Fruit fly (Drosophila melanogaster) whole organism, embryonic: ENCODE measurements around the gene Fbw5.

Experiments used
- Aef1 ChIP-seq: fragments of 200-800 bp; sonication (Bioruptor generic); IDR thresholded peaks from 3 replicates; pipeline ENCODE4 v1.3.6; 2022; ENCODE audit warnings: missing biosample characterization, missing genetic modification characterization
- CG10979 ChIP-seq: fragments of 200-800 bp; sonication (Bioruptor generic); optimal IDR thresholded peaks from 2 replicates; lab custom pipeline; 2018; ENCODE audit warnings: missing biosample characterization, mild to moderate bottlenecking, missing genetic modification characterization, moderate library complexity
- CG11696 ChIP-seq: fragments of 200-800 bp; sonication (Bioruptor generic); IDR thresholded peaks from 2 replicates; pipeline ENCODE4 v1.3.6; 2022; ENCODE audit warnings: missing biosample characterization, missing genetic modification characterization
- CG14710 ChIP-seq: fragments of 200-800 bp; sonication (Bioruptor generic); optimal IDR thresholded peaks from 3 replicates; lab custom pipeline; 2019; ENCODE audit warnings: missing biosample characterization, mild to moderate bottlenecking, missing genetic modification characterization, moderate library complexity
- CG1647 ChIP-seq: fragments of 200-800 bp; sonication (Bioruptor generic); optimal IDR thresholded peaks from 3 replicates; lab custom pipeline; 2016; ENCODE audit warnings: missing biosample characterization, missing genetic modification characterization
- CG1832 ChIP-seq: fragments of 200-800 bp; sonication (Bioruptor generic); optimal IDR thresholded peaks from 2 replicates; lab custom pipeline; 2017; ENCODE audit warnings: missing biosample characterization, mild to moderate bottlenecking, missing genetic modification characterization, inconsistent platforms
- CG42726 ChIP-seq: fragments of 200-800 bp; sonication (Bioruptor generic); IDR thresholded peaks from 2 replicates; pipeline ENCODE4 v1.3.6; 2022; ENCODE audit warnings: missing biosample characterization, missing genetic modification characterization; ENCODE audit not compliant: partially characterized antibody
- CG6683 ChIP-seq: fragments of 200-800 bp; sonication (Bioruptor generic); optimal IDR thresholded peaks from 2 replicates; lab custom pipeline; 2017; ENCODE audit warnings: missing biosample characterization, mild to moderate bottlenecking, missing genetic modification characterization, missing genetic modification reagents
- CG7357 ChIP-seq: fragments of 200-800 bp; sonication (Bioruptor generic); IDR thresholded peaks from 3 replicates; pipeline ENCODE4 v1.3.6; 2022; ENCODE audit warnings: missing biosample characterization, missing genetic modification characterization
- CoRest ChIP-seq: fragments of 200-800 bp; sonication (Bioruptor generic); optimal IDR thresholded peaks from 3 replicates; lab custom pipeline; 2018; ENCODE audit warnings: missing biosample characterization, mild to moderate bottlenecking, missing genetic modification characterization, moderate library complexity
- Dbx ChIP-seq: fragments of 200-800 bp; sonication (Bioruptor generic); IDR thresholded peaks from 3 replicates; pipeline ENCODE4 v1.3.6; 2022; ENCODE audit warnings: missing biosample characterization, missing genetic modification characterization
- Elba2 ChIP-seq: fragments of 200-800 bp; sonication (Bioruptor generic); optimal IDR thresholded peaks from 3 replicates; lab custom pipeline; 2016; ENCODE audit warnings: missing biosample characterization, missing genetic modification characterization
- Ets65A ChIP-seq: fragments of 200-800 bp; sonication (Bioruptor generic); peaks from one replicate; lab custom pipeline; 2016; ENCODE audit warnings: missing biosample characterization, missing genetic modification characterization
- Hmx ChIP-seq: fragments of 200-800 bp; sonication (Bioruptor generic); optimal IDR thresholded peaks from 2 replicates; lab custom pipeline; 2016; ENCODE audit warnings: missing biosample characterization, missing genetic modification characterization
- Lhr ChIP-seq: fragments of 200-800 bp; sonication (Bioruptor generic); optimal IDR thresholded peaks from 3 replicates; lab custom pipeline; 2017; ENCODE audit warnings: mild to moderate bottlenecking, missing biosample characterization, missing genetic modification reagents, missing genetic modification characterization
- Max ChIP-seq: fragments of 200-800 bp; sonication (Bioruptor generic); optimal IDR thresholded peaks from 2 replicates; lab custom pipeline; 2016; ENCODE audit warnings: missing biosample characterization, mild to moderate bottlenecking, missing genetic modification characterization
- Myb ChIP-seq: fragments of 200-800 bp; sonication (Bioruptor generic); optimal IDR thresholded peaks from 2 replicates; lab custom pipeline; 2016; ENCODE audit warnings: missing biosample characterization, missing genetic modification characterization
- NC2α ChIP-seq: fragments of 200-800 bp; sonication (Bioruptor generic); optimal IDR thresholded peaks from 2 replicates; lab custom pipeline; 2016; ENCODE audit warnings: missing biosample characterization, missing genetic modification characterization
- Oaz ChIP-seq: fragments of 200-800 bp; sonication (Bioruptor generic); IDR thresholded peaks from 2 replicates; pipeline ENCODE4 v1.3.6; 2022; ENCODE audit warnings: missing biosample characterization, missing genetic modification characterization
- Six4 ChIP-seq: fragments of 200-800 bp; sonication (Bioruptor generic); optimal IDR thresholded peaks from 2 replicates; lab custom pipeline; 2016; ENCODE audit warnings: missing biosample characterization, missing genetic modification characterization
- Sox100B ChIP-seq: fragments of 200-800 bp; sonication (Bioruptor generic); optimal IDR thresholded peaks from 3 replicates; lab custom pipeline; 2018; ENCODE audit warnings: missing biosample characterization, mild to moderate bottlenecking, missing genetic modification characterization
- Vsx1 ChIP-seq: fragments of 200-800 bp; sonication (Bioruptor generic); optimal IDR thresholded peaks from 2 replicates; lab custom pipeline; 2017; ENCODE audit warnings: missing biosample characterization, mild to moderate bottlenecking, missing genetic modification characterization, missing genetic modification reagents
- Xbp1 ChIP-seq: fragments of 200-800 bp; sonication (Bioruptor generic); optimal IDR thresholded peaks from 3 replicates; lab custom pipeline; 2016; ENCODE audit warnings: missing biosample characterization, mild to moderate bottlenecking, missing genetic modification characterization
- YL-1 ChIP-seq: fragments of 200-800 bp; sonication (Bioruptor generic); optimal IDR thresholded peaks from 3 replicates; lab custom pipeline; 2017; ENCODE audit warnings: missing biosample characterization, mild to moderate bottlenecking, missing genetic modification characterization
- ara ChIP-seq: fragments of 200-800 bp; sonication (Bioruptor generic); IDR thresholded peaks from 2 replicates; pipeline ENCODE4 v1.3.6; 2022; ENCODE audit warnings: missing biosample characterization, missing genetic modification characterization
- az2 ChIP-seq: fragments of 200-800 bp; sonication (Bioruptor generic); optimal IDR thresholded peaks from 3 replicates; lab custom pipeline; 2016; ENCODE audit warnings: missing biosample characterization, missing genetic modification characterization
- bsh ChIP-seq, 2 experiments: fragments of 200-800 bp; sonication (Bioruptor generic); optimal IDR thresholded peaks; 2 replicates each; lab custom pipeline; 2017 to 2018; ENCODE audit warnings: mild to moderate bottlenecking in 2 of 2, missing biosample characterization in 2 of 2, missing genetic modification characterization in 2 of 2, moderate library complexity in 1 of 2
- cad ChIP-seq: fragments of >200 bp; optimal IDR thresholded peaks from 2 replicates; lab custom pipeline; 2017; ENCODE audit warnings: missing biosample characterization, missing genetic modification characterization
- crc ChIP-seq: fragments of 200-800 bp; sonication (Bioruptor generic); optimal IDR thresholded peaks from 2 replicates; lab custom pipeline; 2016; ENCODE audit warnings: missing biosample characterization, missing genetic modification characterization
- crp ChIP-seq, 2 experiments: fragments of 200-800 bp; sonication (Bioruptor generic); optimal IDR thresholded peaks; 2 replicates in 1 of 2; 3 replicates in 1 of 2; lab custom pipeline; 2017; ENCODE audit warnings: missing biosample characterization in 2 of 2, missing genetic modification characterization in 2 of 2, mild to moderate bottlenecking in 1 of 2, moderate library complexity in 1 of 2
- dimm ChIP-seq: fragments of 200-800 bp; sonication (Bioruptor generic); IDR thresholded peaks from 2 replicates; pipeline ENCODE4 v1.3.6; 2022; ENCODE audit warnings: missing biosample characterization, missing genetic modification characterization
- fd102C ChIP-seq: fragments of 200-800 bp; sonication (Bioruptor generic); optimal IDR thresholded peaks from 2 replicates; lab custom pipeline; 2018; ENCODE audit warnings: missing biosample characterization, mild to moderate bottlenecking, missing genetic modification characterization, moderate library complexity
- fru ChIP-seq: fragments of >200 bp; optimal IDR thresholded peaks from 2 replicates; lab custom pipeline; 2017
- grau ChIP-seq: fragments of 200-800 bp; optimal IDR thresholded peaks from 3 replicates; lab custom pipeline; 2019; ENCODE audit warnings: missing biosample characterization, mild to moderate bottlenecking, missing genetic modification characterization, moderate library complexity
- h ChIP-seq: fragments of >200 bp; optimal IDR thresholded peaks from 2 replicates; lab custom pipeline; 2017
- hb ChIP-seq: fragments of 200-800 bp; sonication (Bioruptor generic); IDR thresholded peaks from 3 replicates; pipeline ENCODE4 v1.3.6; 2022; ENCODE audit warnings: missing biosample characterization, missing genetic modification characterization; ENCODE audit not compliant: partially characterized antibody
- hkb ChIP-seq, 2 experiments: fragments of 200-800 bp in 1 of 2; fragments of >200 bp in 1 of 2; sonication (Bioruptor generic) in 1 of 2; IDR thresholded peaks in 1 of 2; optimal IDR thresholded peaks in 1 of 2; 2 replicates each; pipeline versions ENCODE4 v1.3.6 to Lab custom; 2017 to 2022; ENCODE audit warnings: missing biosample characterization in 1 of 2, missing genetic modification characterization in 1 of 2
- ind ChIP-seq: fragments of 200-800 bp; sonication (Bioruptor generic); optimal IDR thresholded peaks from 3 replicates; lab custom pipeline; 2016; ENCODE audit warnings: missing biosample characterization, missing genetic modification characterization
- knrl ChIP-seq: fragments of 200-800 bp; sonication (Bioruptor generic); IDR thresholded peaks from 3 replicates; pipeline ENCODE4 v1.3.6; 2022; ENCODE audit warnings: missing biosample characterization, missing genetic modification characterization; ENCODE audit not compliant: partially characterized antibody
- pan ChIP-seq, 4 experiments: fragments of >200 bp in 3 of 4; fragments of 200-800 bp in 1 of 4; sonication (Bioruptor generic) in 1 of 4; optimal IDR thresholded peaks in 3 of 4; IDR thresholded peaks in 1 of 4; 2 replicates each; pipeline versions ENCODE4 v1.3.6 to Lab custom; 2017 to 2022; ENCODE audit warnings: missing biosample characterization in 2 of 4, missing genetic modification characterization in 2 of 4, mixed read lengths in 1 of 4
- prd ChIP-seq, 3 experiments: fragments of >200 bp in 2 of 3; fragments of 200-800 bp in 1 of 3; sonication (Bioruptor generic) in 1 of 3; optimal IDR thresholded peaks in 2 of 3; IDR thresholded peaks in 1 of 3; 2 replicates in 2 of 3; 3 replicates in 1 of 3; pipeline versions ENCODE4 v1.3.6 to Lab custom; 2017 to 2022; ENCODE audit warnings: missing biosample characterization in 1 of 3, missing genetic modification characterization in 1 of 3
- psq ChIP-seq: fragments of 200-800 bp; sonication (Bioruptor generic); optimal IDR thresholded peaks from 2 replicates; lab custom pipeline; 2017; ENCODE audit warnings: missing biosample characterization, missing genetic modification characterization
- repo ChIP-seq: fragments of 200-800 bp; sonication (Bioruptor generic); optimal IDR thresholded peaks from 2 replicates; lab custom pipeline; 2016; ENCODE audit warnings: missing biosample characterization, missing genetic modification characterization
- slou ChIP-seq: fragments of 200-800 bp; sonication (Bioruptor generic); optimal IDR thresholded peaks from 3 replicates; lab custom pipeline; 2016; ENCODE audit warnings: missing biosample characterization, missing genetic modification characterization
- stwl ChIP-seq: fragments of 200-800 bp; sonication (Bioruptor generic); optimal IDR thresholded peaks from 3 replicates; lab custom pipeline; 2018; ENCODE audit warnings: missing biosample characterization, mild to moderate bottlenecking, missing genetic modification characterization, moderate library complexity
- trh ChIP-seq: fragments of 200-800 bp; sonication (Bioruptor generic); optimal IDR thresholded peaks from 2 replicates; lab custom pipeline; 2016; ENCODE audit warnings: missing biosample characterization, missing genetic modification characterization
- zen ChIP-seq: fragments of 200-800 bp; sonication (Bioruptor generic); optimal IDR thresholded peaks from 3 replicates; lab custom pipeline; 2018; ENCODE audit warnings: missing biosample characterization, mild to moderate bottlenecking, missing genetic modification characterization, moderate library complexity

Fbw5 gene

DNA sequence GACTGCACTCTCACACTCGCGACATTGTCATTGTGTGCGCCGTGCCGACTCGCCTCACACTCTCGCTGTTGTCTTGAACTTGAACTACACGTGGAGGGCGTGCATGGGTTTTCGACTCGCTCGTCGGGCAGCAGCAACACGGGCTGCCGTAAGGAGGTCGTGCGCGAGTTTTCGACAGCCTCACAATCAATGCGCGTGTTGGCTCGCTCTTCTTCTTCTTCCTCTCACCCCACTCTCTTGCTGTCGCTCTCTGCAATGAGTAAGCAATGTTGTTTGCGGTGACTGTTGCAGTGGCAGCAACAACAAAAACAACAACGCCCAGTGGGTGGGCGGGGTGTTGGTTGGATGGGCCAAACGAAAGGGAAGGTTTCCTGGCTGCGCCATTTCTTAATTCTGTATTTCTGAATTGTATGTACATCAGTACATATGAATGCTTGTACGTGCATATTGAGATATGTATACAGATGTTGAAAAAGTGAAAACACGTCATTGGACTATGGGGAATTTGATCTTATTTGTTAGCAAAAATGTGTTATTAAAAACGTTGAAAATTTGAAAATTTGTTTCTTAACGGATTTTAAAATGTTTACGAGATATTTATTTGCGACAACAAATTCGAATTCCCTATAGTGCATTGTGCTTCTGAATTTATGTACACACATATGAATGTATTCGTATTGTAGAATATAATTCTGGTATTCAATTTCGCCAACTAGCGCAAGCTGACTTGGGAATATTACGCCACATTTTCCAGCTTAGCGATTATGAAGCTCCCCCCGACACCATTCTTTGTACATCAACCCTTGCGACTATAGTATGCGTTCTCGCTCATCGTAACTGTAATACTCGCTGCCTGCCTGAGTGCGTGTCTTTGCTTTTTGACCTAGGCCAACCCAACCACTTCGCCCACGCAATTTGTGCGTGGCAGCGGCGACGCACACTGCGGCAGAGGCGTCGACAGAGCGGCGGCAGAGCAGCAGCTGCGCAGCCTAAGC, 22.9 kb upstream of the Fbw5 start (continued):
- TF ChIP-seq Six4 = no peak
- TF ChIP-seq Lhr = no peak
- TF ChIP-seq CG6683 (GFP tag; lab: Kevin White, UChicago) = no peak
- no peak for TF ChIP-seq crc (GFP tag; lab: Kevin White, UChicago)
- TF ChIP-seq CG7357 (GFP tag; lab: Robert Waterston, UW) = no peak
- peak; percentile 48 for TF ChIP-seq Sox100B (GFP tag; lab: Kevin White, UChicago)
- peak; percentile 25 for TF ChIP-seq Vsx1 (GFP tag; lab: Kevin White, UChicago)
- TF ChIP-seq CG42726 (GFP tag; lab: Robert Waterston, UW) = peak; percentile 100
- peak in 1 of 2 experiments; percentile 13 for TF ChIP-seq bsh (GFP tag; optimal IDR thresholded peaks at IDR 0.05; lab: Kevin White, UChicago)
- TF ChIP-seq trh (GFP tag; lab: Kevin White, UChicago) = no peak
- no peak for TF ChIP-seq YL-1 (GFP tag; lab: Kevin White, UChicago)
- TF ChIP-seq Aef1 (GFP tag; lab: Robert Waterston, UW) = peak; percentile 30; the same call in 1 of the 3 replicates
- no peak for TF ChIP-seq Oaz (GFP tag; lab: Robert Waterston, UW)
- peak; percentile 57 for TF ChIP-seq ara
- no peak for TF ChIP-seq cad (GFP tag; lab: Kevin White, UChicago)
- TF ChIP-seq hb = no peak
- peak; percentile 31 for TF ChIP-seq Myb (GFP tag; lab: Kevin White, UChicago)
- peak; percentile 67 for TF ChIP-seq zen (tag; lab: Kevin White, UChicago)
- no peak for TF ChIP-seq Xbp1 (GFP tag; lab: Kevin White, UChicago)
- peak; percentile 92 for TF ChIP-seq stwl (tag; lab: Kevin White, UChicago)
- no peak for TF ChIP-seq hkb (optimal IDR thresholded peaks at IDR 0.05; lab: Kevin White, UChicago)
- TF ChIP-seq hkb (GFP tag; IDR thresholded peaks at IDR 0.05; lab: Robert Waterston, UW) = 0 out of 2 replicates have a peak, but pooled peaks have one; percentile 11
- no peak for TF ChIP-seq ind (GFP tag; lab: Kevin White, UChicago)
- TF ChIP-seq CG14710 (tag; lab: Kevin White, UChicago) = no peak
- TF ChIP-seq CoRest (tag; lab: Kevin White, UChicago) = peak; percentile 0
- no peak for TF ChIP-seq h (lab: Kevin White, UChicago)
- no peak for TF ChIP-seq dimm (GFP tag; lab: Robert Waterston, UW)
- no peak for TF ChIP-seq NC2α (GFP tag; lab: Kevin White, UChicago)
- no peak for TF ChIP-seq psq
- TF ChIP-seq crp (GFP tag; optimal IDR thresholded peaks at IDR 0.05; lab: Kevin White, UChicago) = peak in 1 of 2 experiments; percentile 1
- TF ChIP-seq Max (GFP tag; lab: Kevin White, UChicago) = peak; percentile 81
- no peak for TF ChIP-seq pan (optimal IDR thresholded peaks at IDR 0.05; lab: Kevin White, UChicago)
- TF ChIP-seq pan (GFP tag; optimal IDR thresholded peaks at IDR 0.05 in 1 of 2, IDR thresholded peaks at IDR 0.05 in 1 of 2) = peak in 1 of 2 experiments; percentile 39
- TF ChIP-seq az2 (GFP tag; lab: Kevin White, UChicago) = no peak
- TF ChIP-seq fd102C (GFP tag; lab: Kevin White, UChicago) = peak; percentile 29
- peak; percentile 40; the same call in 1 of the 2 replicates for TF ChIP-seq CG11696 (GFP tag; lab: Robert Waterston, UW)
- TF ChIP-seq Ets65A (GFP tag; lab: Kevin White, UChicago) = peak; percentile 52
- peak; percentile 66 for TF ChIP-seq fru (lab: Kevin White, UChicago)
- no peak for TF ChIP-seq Hmx (GFP tag; lab: Kevin White, UChicago)
- TF ChIP-seq CG1647 = no peak
- TF ChIP-seq Elba2 = peak; percentile 59
- TF ChIP-seq CG10979 (tag; lab: Kevin White, UChicago) = no peak
- TF ChIP-seq Dbx (GFP tag; lab: Robert Waterston, UW) = peak; percentile 49; the same call in 2 of the 3 replicates
- peak; percentile 50; the same call in 2 of the 3 replicates for TF ChIP-seq knrl (GFP tag; lab: Robert Waterston, UW)
- no peak for TF ChIP-seq CG1832
- no peak for TF ChIP-seq slou (GFP tag; lab: Kevin White, UChicago)
- TF ChIP-seq prd (optimal IDR thresholded peaks at IDR 0.05; lab: Kevin White, UChicago) = no peak
- no peak for TF ChIP-seq prd (GFP tag; IDR thresholded peaks at IDR 0.05; lab: Robert Waterston, UW)
- peak; percentile 54 for TF ChIP-seq grau (tag; lab: Kevin White, UChicago)
- TF ChIP-seq repo (GFP tag; lab: Kevin White, UChicago) = peak; percentile 40
